Worm (Caenorhabditis elegans) whole organism, L4 larva: ENCODE results near the gene T22C8.3.
A peak's percentile ranks its signal among the peaks of the same experiment; 100 is the strongest.

Source experiments
- D1046.2 ChIP-seq: fragments of 200-800 bp; sonication (Bioruptor generic); IDR thresholded peaks from 2 replicates; pipeline ENCODE4 v1.3.6; 2022; ENCODE audit warnings: missing genetic modification characterization, missing compliant biosample characterization
- F10B5.3 ChIP-seq: sonication (generic microtip); optimal IDR thresholded peaks from 2 replicates; lab custom pipeline; 2016; ENCODE audit warnings: mild to moderate bottlenecking, missing genetic modification characterization, missing compliant biosample characterization
- F37D6.2 ChIP-seq: sonication (generic microtip); optimal IDR thresholded peaks from 2 replicates; lab custom pipeline; 2016; ENCODE audit warnings: mild to moderate bottlenecking, missing genetic modification characterization, missing compliant biosample characterization
- F44E2.7 ChIP-seq: fragments of 200-800 bp; sonication (Bioruptor generic); IDR thresholded peaks from 2 replicates; pipeline ENCODE4 v2.1.2; 2022; ENCODE audit warnings: missing genetic modification characterization, missing compliant biosample characterization
- T20F7.1 ChIP-seq: fragments of 200-800 bp; sonication (Bioruptor generic); optimal IDR thresholded peaks from 2 replicates; lab custom pipeline; 2018; ENCODE audit warnings: mild to moderate bottlenecking, missing genetic modification characterization, missing compliant biosample characterization
- ama-1 ChIP-seq: fragments of 150-350 bp; optimal IDR thresholded peaks from 2 replicates; lab custom pipeline; 2014; ENCODE audit warnings: inconsistent platforms, mixed read lengths
- arid-1 ChIP-seq: fragments of 200-800 bp; sonication (Bioruptor generic); conservative IDR thresholded peaks from 2 replicates; pipeline ENCODE4 v1.3.6; 2022; ENCODE audit warnings: missing genetic modification reagents, missing genetic modification characterization, missing compliant biosample characterization
- ceh-28 ChIP-seq: fragments of 150-350 bp; optimal IDR thresholded peaks from 2 replicates; lab custom pipeline; 2014; ENCODE audit warnings: missing biosample characterization, missing genetic modification reagents, missing genetic modification characterization
- ces-1 ChIP-seq: fragments of 150-350 bp; sonication (generic microtip); optimal IDR thresholded peaks from 4 replicates; lab custom pipeline; 2014; ENCODE audit warnings: missing biosample characterization, missing genetic modification reagents, missing genetic modification characterization
- daf-19 ChIP-seq: fragments of 200-800 bp; sonication (Bioruptor generic); conservative IDR thresholded peaks from 2 replicates; pipeline ENCODE4 v1.3.6; 2022; ENCODE audit warnings: missing genetic modification characterization, missing compliant biosample characterization
- dmd-8 ChIP-seq: fragments of 200-800 bp; sonication (Bioruptor generic); IDR thresholded peaks from 2 replicates; pipeline ENCODE4 v1.3.6; 2022; ENCODE audit warnings: missing genetic modification characterization, missing compliant biosample characterization
- dpl-1 ChIP-seq: fragments of 150-350 bp; optimal IDR thresholded peaks from 2 replicates; lab custom pipeline; 2014; ENCODE audit warnings: missing biosample characterization, missing genetic modification reagents, missing genetic modification characterization
- egl-27 ChIP-seq: sonication (generic microtip); optimal IDR thresholded peaks from 3 replicates; lab custom pipeline; 2017; ENCODE audit warnings: missing biosample characterization, missing genetic modification reagents, missing genetic modification characterization
- fos-1 ChIP-seq: fragments of 150-350 bp; optimal IDR thresholded peaks from 2 replicates; lab custom pipeline; 2014; ENCODE audit warnings: missing biosample characterization, missing genetic modification characterization
- hlh-30 ChIP-seq: sonication (generic microtip); optimal IDR thresholded peaks from 2 replicates; lab custom pipeline; 2017; ENCODE audit warnings: antibody characterized with exemption, mild to moderate bottlenecking, missing genetic modification characterization, missing compliant biosample characterization; ENCODE audit not compliant: insufficient read depth
- hmg-1.1 ChIP-seq: fragments of 200-800 bp; sonication (Bioruptor generic); IDR thresholded peaks from 2 replicates; pipeline ENCODE4 v1.3.6; 2022; ENCODE audit warnings: missing genetic modification reagents, missing genetic modification characterization, missing compliant biosample characterization
- jun-1 ChIP-seq: fragments of 150-350 bp; optimal IDR thresholded peaks from 2 replicates; lab custom pipeline; 2014; ENCODE audit warnings: missing biosample characterization, missing genetic modification reagents, missing genetic modification characterization
- lim-7 ChIP-seq: fragments of 200-800 bp; sonication (Bioruptor generic); IDR thresholded peaks from 2 replicates; pipeline ENCODE4 v1.3.6; 2022; ENCODE audit warnings: missing genetic modification characterization, missing compliant biosample characterization
- lin-13 ChIP-seq: fragments of 150-350 bp; optimal IDR thresholded peaks from 2 replicates; lab custom pipeline; 2014; ENCODE audit warnings: missing biosample characterization, missing genetic modification reagents, missing genetic modification characterization
- lir-3 ChIP-seq: sonication (generic microtip); optimal IDR thresholded peaks from 2 replicates; lab custom pipeline; 2016; ENCODE audit warnings: mild to moderate bottlenecking, missing genetic modification characterization, missing compliant biosample characterization
- mep-1 ChIP-seq: fragments of 150-350 bp; sonication (generic microtip); optimal IDR thresholded peaks from 3 replicates; lab custom pipeline; 2014; ENCODE audit warnings: missing biosample characterization, missing genetic modification characterization
- mxl-2 ChIP-seq: fragments of 200-800 bp; sonication (Bioruptor generic); conservative IDR thresholded peaks from 2 replicates; pipeline ENCODE4 v1.3.6; 2022; ENCODE audit warnings: missing genetic modification reagents, missing genetic modification characterization, missing compliant biosample characterization
- mxl-3 ChIP-seq: fragments of 200-800 bp; sonication (Bioruptor generic); optimal IDR thresholded peaks from 2 replicates; lab custom pipeline; 2018; ENCODE audit warnings: mild to moderate bottlenecking, missing genetic modification characterization, missing compliant biosample characterization
- nhr-102 ChIP-seq: sonication (generic microtip); optimal IDR thresholded peaks from 2 replicates; lab custom pipeline; 2016; ENCODE audit warnings: mild to moderate bottlenecking, missing genetic modification characterization, moderate library complexity, missing compliant biosample characterization
- nhr-11 ChIP-seq: fragments of 150-350 bp; optimal IDR thresholded peaks from 2 replicates; lab custom pipeline; 2014; ENCODE audit warnings: missing biosample characterization, missing genetic modification characterization
- nhr-28 ChIP-seq: fragments of 150-350 bp; optimal IDR thresholded peaks from 2 replicates; lab custom pipeline; 2014; ENCODE audit warnings: missing biosample characterization, missing genetic modification characterization
- nhr-42 ChIP-seq: fragments of 200-800 bp; sonication (Bioruptor generic); IDR thresholded peaks from 2 replicates; pipeline ENCODE4 v1.3.6; 2022; ENCODE audit warnings: missing genetic modification characterization, missing compliant biosample characterization
- nhr-48 ChIP-seq: sonication (generic microtip); optimal IDR thresholded peaks from 2 replicates; lab custom pipeline; 2016; ENCODE audit warnings: mild to moderate bottlenecking, missing genetic modification characterization, missing compliant biosample characterization
- nhr-76 ChIP-seq: fragments of 150-350 bp; optimal IDR thresholded peaks from 2 replicates; lab custom pipeline; 2014; ENCODE audit warnings: missing biosample characterization, missing genetic modification characterization
- nhr-77 ChIP-seq: fragments of 150-350 bp; optimal IDR thresholded peaks from 2 replicates; lab custom pipeline; 2014; ENCODE audit warnings: missing biosample characterization, missing genetic modification characterization
- skn-1 ChIP-seq: fragments of 150-350 bp; optimal IDR thresholded peaks from 2 replicates; lab custom pipeline; 2014; ENCODE audit warnings: missing biosample characterization, missing genetic modification characterization
- snpc-1.2 ChIP-seq: fragments of 200-800 bp; sonication (Bioruptor generic); IDR thresholded peaks from 2 replicates; pipeline ENCODE4 v1.3.6; 2022; ENCODE audit warnings: missing genetic modification reagents, missing genetic modification characterization, missing compliant biosample characterization
- zag-1 ChIP-seq: fragments of 150-350 bp; optimal IDR thresholded peaks from 2 replicates; lab custom pipeline; 2014; ENCODE audit warnings: missing biosample characterization, missing genetic modification characterization
- zfp-2 ChIP-seq: sonication (generic microtip); optimal IDR thresholded peaks from 2 replicates; lab custom pipeline; 2016; ENCODE audit warnings: mild to moderate bottlenecking, missing genetic modification characterization, missing compliant biosample characterization
- zfp-3 ChIP-seq: fragments of 200-800 bp; sonication (Bioruptor generic); conservative IDR thresholded peaks from 2 replicates; pipeline ENCODE4 v1.3.6; 2022; ENCODE audit warnings: missing genetic modification reagents, missing genetic modification characterization, missing compliant biosample characterization
- ztf-7 ChIP-seq: fragments of 150-350 bp; optimal IDR thresholded peaks from 2 replicates; lab custom pipeline; 2014; ENCODE audit warnings: missing biosample characterization, missing genetic modification characterization

Gene T22C8.3

DNA sequence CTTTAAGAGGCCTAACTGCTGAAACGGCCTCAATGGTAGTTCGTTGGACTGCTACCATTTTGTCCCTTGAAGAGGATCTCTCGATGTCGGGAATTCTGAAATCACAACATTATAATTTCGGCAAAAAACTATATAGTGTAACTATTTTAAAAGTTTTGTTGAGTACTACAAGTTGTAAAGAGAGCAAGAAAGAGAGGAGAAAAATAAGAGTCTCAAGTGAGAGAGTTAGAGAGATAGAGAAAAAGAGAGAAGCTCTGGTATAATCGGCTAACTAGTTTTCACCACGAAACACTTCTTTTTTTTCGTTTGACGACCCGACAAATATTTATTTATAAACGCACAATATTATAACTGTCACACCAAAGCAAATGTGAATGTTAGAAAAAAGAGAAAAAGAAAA, 15.8 kb upstream of the T22C8.3 start, which contains the start of gene vab-9:
Gene vab-9 (minus strand): TSS at position 101 of the 400 bp plus-strand sequence.
- TF ChIP-seq nhr-42 (GFP tag; lab: Robert Waterston, UW) (no peak), lir-3 (no peak), nhr-48 (no peak), nhr-28 (tag; lab: Kevin White, UChicago) (no peak), nhr-102 (tag; lab: Kevin White, UChicago) (no peak), zag-1 (no peak), egl-27 (tag; lab: Kevin White, UChicago) (no peak), mep-1 (tag; lab: Kevin White, UChicago) (no peak), zfp-2 (no peak), nhr-11 (tag; lab: Kevin White, UChicago) (no peak), snpc-1.2 (GFP tag; lab: Robert Waterston, UW) (no peak), ceh-28 (tag; lab: Kevin White, UChicago) (no peak), F37D6.2 (tag; lab: Kevin White, UChicago) (no peak), F10B5.3 (tag; lab: Kevin White, UChicago) (no peak)
- TF ChIP-seq, all 104 proteins: peak for 0

- no peak for TF ChIP-seq ama-1 (lab: Kevin White, UChicago)
- no peak for TF ChIP-seq D1046.2 (GFP tag; lab: Robert Waterston, UW)
- TF ChIP-seq dpl-1 (GFP tag; lab: Kevin White, UChicago) = no peak
- TF ChIP-seq hmg-1.1 = no peak
- no peak for TF ChIP-seq jun-1 (tag; lab: Kevin White, UChicago)
- TF ChIP-seq lin-13 (GFP tag; lab: Kevin White, UChicago) = no peak
- TF ChIP-seq ces-1 (GFP tag; lab: Kevin White, UChicago) = no peak
These were observed 12.6 kb upstream of the T22C8.3 start, which contains the start of gene cutl-12 for ce11 chrII:8634386-8634785. TSS of gene cutl-12 (minus strand) at chrII:8634486.

- TF ChIP-seq nhr-77 (tag; lab: Kevin White, UChicago) (no peak), nhr-28 (tag; lab: Kevin White, UChicago) (no peak), ztf-7 (no peak), daf-19 (GFP tag; lab: Robert Waterston, UW) (no peak), lim-7 (GFP tag; lab: Robert Waterston, UW) (0 out of 2 replicates have a peak, but pooled peaks have one; percentile 30), F44E2.7 (GFP tag; lab: Robert Waterston, UW) (no peak), F37D6.2 (tag; lab: Kevin White, UChicago) (no peak), nhr-76 (no peak), snpc-1.2 (GFP tag; lab: Robert Waterston, UW) (no peak), fos-1 (tag; lab: Kevin White, UChicago) (no peak), dmd-8 (GFP tag; lab: Robert Waterston, UW) (no peak), zfp-3 (no peak), arid-1 (0 out of 2 replicates have a peak, but pooled peaks have one; percentile 13), mxl-2 (no peak), T20F7.1 (GFP tag; lab: Kevin White, UChicago) (no peak)
These were observed 10.0 kb upstream of the T22C8.3 start for ce11 chrII:8631766-8632165.

ce11 chrII:8630088-8630487, 8.3 kb upstream of the T22C8.3 start, which contains the start of gene T22C8.6:
TSS of gene T22C8.6 (minus strand) at chrII:8630281.
- TF ChIP-seq nhr-28 (tag; lab: Kevin White, UChicago) (peak; percentile 16), hlh-30 (peak; percentile 45), skn-1 (tag; lab: Kevin White, UChicago) (no peak), mxl-3 (peak; percentile 5), snpc-1.2 (GFP tag; lab: Robert Waterston, UW) (no peak), lin-13 (GFP tag; lab: Kevin White, UChicago) (no peak)
